Fruit fly (Drosophila melanogaster): ENCODE results near the gene Cpr92A.

DNA sequence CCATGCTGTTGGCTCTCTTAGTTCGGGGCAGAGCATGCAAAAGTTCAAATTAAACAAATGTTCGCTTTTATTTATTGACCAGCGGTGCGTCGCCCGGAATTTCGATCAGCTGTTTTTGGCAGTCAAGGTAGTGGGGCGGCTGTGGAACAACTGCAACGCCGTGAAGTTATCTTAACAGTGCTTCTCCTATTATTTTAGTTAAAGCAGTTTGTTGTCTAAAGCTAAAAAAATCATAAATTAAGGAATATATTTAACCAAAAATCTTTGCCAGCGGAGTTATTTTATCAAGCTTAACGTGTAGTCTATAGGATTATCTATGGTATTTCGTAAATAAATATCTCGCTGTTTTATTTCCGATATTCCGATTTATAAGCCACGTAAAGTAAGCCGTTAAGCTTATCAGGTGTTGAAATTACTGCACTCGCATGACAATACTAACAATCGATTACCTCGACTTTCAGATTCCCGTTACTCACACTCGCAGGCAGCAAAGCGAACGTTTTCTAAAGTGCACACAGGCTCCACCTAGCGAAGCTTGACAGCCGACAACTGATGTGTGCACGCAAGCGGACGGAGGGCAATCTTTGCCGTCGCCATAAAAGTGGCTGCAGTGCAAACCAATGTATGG lies 49.6 kb upstream of the Cpr92A start, which contains the start of the genes CG6195 and CG31220:
- peak; percentile 86 to 87 for TF ChIP-seq CTCF (optimal IDR thresholded peaks at IDR 0.05)
- no peak for TF ChIP-seq CG8478 (optimal IDR thresholded peaks at IDR 0.05)
